Worm (Caenorhabditis elegans): ENCODE data around the gene exos-2.

- TF ChIP-seq K12H6.12 (tag; optimal IDR thresholded peaks at IDR 0.05) (no peak), unc-130 (GFP tag; optimal IDR thresholded peaks at IDR 0.05) (no peak), hlh-12 (tag; optimal IDR thresholded peaks at IDR 0.05) (no peak), him-1 (tag; optimal IDR thresholded peaks at IDR 0.05) (no peak), F55B11.4 (tag; optimal IDR thresholded peaks at IDR 0.05; ENCODE audit: borderline replicate concordance, insufficient read depth) (no peak), madf-8 (GFP tag; conservative IDR thresholded peaks at IDR 0.05) (no peak), snpc-4 (GFP tag; optimal IDR thresholded peaks at IDR 0.05) (no peak), snpc-4 (tag; optimal IDR thresholded peaks at IDR 0.05) (no peak), aptf-2 (GFP tag; conservative IDR thresholded peaks at IDR 0.05) (no peak), bed-1 (GFP tag; IDR thresholded peaks at IDR 0.05) (no peak), mes-4 (tag; optimal IDR thresholded peaks at IDR 0.05) (no peak)
Observed at ce11 chrIV:6373721-6374120, 41.6 kb upstream of the exos-2 start.

Data from whole organism, young adult.